Fruit fly (Drosophila melanogaster) whole organism, embryonic: ENCODE results near the gene Rpp14a.
A peak's percentile ranks its signal among the peaks of the same experiment; 100 is the strongest.

Experiments used
- Bgb ChIP-seq: fragments of 200-800 bp; sonication (Bioruptor generic); IDR thresholded peaks from 2 replicates; pipeline ENCODE4 v1.3.6; 2022; ENCODE audit warnings: missing biosample characterization, missing genetic modification characterization; ENCODE audit not compliant: partially characterized antibody
- BtbVII ChIP-seq: fragments of 200-800 bp; sonication (Bioruptor generic); optimal IDR thresholded peaks from 3 replicates; lab custom pipeline; 2017; ENCODE audit warnings: missing biosample characterization, mild to moderate bottlenecking, missing genetic modification characterization
- CG10147 ChIP-seq: fragments of 200-800 bp; sonication (Bioruptor generic); optimal IDR thresholded peaks from 2 replicates; lab custom pipeline; 2019; ENCODE audit warnings: missing biosample characterization, mild to moderate bottlenecking, missing genetic modification characterization, moderate library complexity
- CG10979 ChIP-seq: fragments of 200-800 bp; sonication (Bioruptor generic); optimal IDR thresholded peaks from 2 replicates; lab custom pipeline; 2018; ENCODE audit warnings: missing biosample characterization, mild to moderate bottlenecking, missing genetic modification characterization, moderate library complexity
- CG11504 ChIP-seq: fragments of 200-800 bp; sonication (Bioruptor generic); optimal IDR thresholded peaks from 3 replicates; lab custom pipeline; 2019; ENCODE audit warnings: missing biosample characterization, mild to moderate bottlenecking, missing genetic modification characterization, moderate library complexity
- CG1529 ChIP-seq: fragments of 200-800 bp; sonication (Bioruptor generic); optimal IDR thresholded peaks from 3 replicates; lab custom pipeline; 2018; ENCODE audit warnings: missing biosample characterization, missing genetic modification characterization
- CG1603 ChIP-seq: fragments of 200-800 bp; sonication (Bioruptor generic); optimal IDR thresholded peaks from 2 replicates; lab custom pipeline; 2019; ENCODE audit warnings: missing biosample characterization, mild to moderate bottlenecking, missing genetic modification characterization, moderate library complexity
- CG16863 ChIP-seq: fragments of 200-800 bp; sonication (Bioruptor generic); optimal IDR thresholded peaks from 3 replicates; lab custom pipeline; 2016; ENCODE audit warnings: missing biosample characterization, missing genetic modification characterization
- CG17359 ChIP-seq: fragments of 200-800 bp; sonication (Bioruptor generic); optimal IDR thresholded peaks from 3 replicates; lab custom pipeline; 2018; ENCODE audit warnings: missing biosample characterization, mild to moderate bottlenecking, missing genetic modification characterization, moderate library complexity
- CG18262 ChIP-seq: fragments of 200-800 bp; optimal IDR thresholded peaks from 3 replicates; lab custom pipeline; 2019; ENCODE audit warnings: missing biosample characterization, mild to moderate bottlenecking, missing genetic modification characterization, moderate library complexity
- CG42726 ChIP-seq: fragments of 200-800 bp; sonication (Bioruptor generic); IDR thresholded peaks from 2 replicates; pipeline ENCODE4 v1.3.6; 2022; ENCODE audit warnings: missing biosample characterization, missing genetic modification characterization; ENCODE audit not compliant: partially characterized antibody
- CG5245 ChIP-seq: fragments of 200-800 bp; sonication (Bioruptor generic); optimal IDR thresholded peaks from 3 replicates; lab custom pipeline; 2016; ENCODE audit warnings: missing biosample characterization, missing genetic modification characterization
- CG6791 ChIP-seq: fragments of 200-800 bp; sonication (Bioruptor generic); IDR thresholded peaks from 3 replicates; pipeline ENCODE4 v1.3.6; 2022; ENCODE audit warnings: missing biosample characterization, missing genetic modification characterization; ENCODE audit not compliant: partially characterized antibody
- CG7556 ChIP-seq: fragments of 200-800 bp; sonication (Bioruptor generic); optimal IDR thresholded peaks from 2 replicates; lab custom pipeline; 2017; ENCODE audit warnings: missing biosample characterization, mild to moderate bottlenecking, missing genetic modification characterization
- CG7786 ChIP-seq: fragments of 200-800 bp; sonication (Bioruptor generic); optimal IDR thresholded peaks from 2 replicates; lab custom pipeline; 2016; ENCODE audit warnings: missing biosample characterization, missing genetic modification characterization
- CG8089 ChIP-seq: fragments of 200-800 bp; sonication (Bioruptor generic); optimal IDR thresholded peaks from 3 replicates; lab custom pipeline; 2016; ENCODE audit warnings: missing biosample characterization, missing genetic modification characterization
- CrebB ChIP-seq: fragments of 200-800 bp; sonication (Bioruptor generic); optimal IDR thresholded peaks from 3 replicates; lab custom pipeline; 2018; ENCODE audit warnings: missing biosample characterization, mild to moderate bottlenecking, missing genetic modification characterization
- D ChIP-seq, 2 experiments: fragments of 200-800 bp in 1 of 2; fragments of >200 bp in 1 of 2; sonication (Bioruptor generic) in 1 of 2; optimal IDR thresholded peaks; 2 replicates in 1 of 2; 3 replicates in 1 of 2; lab custom pipeline; 2017; ENCODE audit warnings: mild to moderate bottlenecking in 1 of 2, missing biosample characterization in 1 of 2, missing genetic modification characterization in 1 of 2, missing genetic modification reagents in 1 of 2
- D19A ChIP-seq: fragments of 200-800 bp; optimal IDR thresholded peaks from 3 replicates; lab custom pipeline; 2019; ENCODE audit warnings: missing biosample characterization, mild to moderate bottlenecking, missing genetic modification characterization, moderate library complexity
- Dad ChIP-seq: fragments of 200-800 bp; sonication (Bioruptor generic); optimal IDR thresholded peaks from 3 replicates; lab custom pipeline; 2016; ENCODE audit warnings: missing biosample characterization, missing genetic modification characterization
- Dip2 ChIP-seq: fragments of 200-800 bp; sonication (Bioruptor generic); IDR thresholded peaks from 2 replicates; pipeline ENCODE4 v1.3.6; 2022; ENCODE audit warnings: missing biosample characterization, missing genetic modification characterization
- Gug ChIP-seq: fragments of 200-800 bp; sonication (Bioruptor generic); IDR thresholded peaks from 4 replicates; pipeline ENCODE4 v1.3.6; 2022; ENCODE audit warnings: missing biosample characterization, missing genetic modification characterization
- HmgD ChIP-seq: fragments of 200-800 bp; sonication (Bioruptor generic); optimal IDR thresholded peaks from 3 replicates; lab custom pipeline; 2016; ENCODE audit warnings: missing biosample characterization, missing genetic modification characterization
- Nf-YC ChIP-seq: fragments of 200-800 bp; optimal IDR thresholded peaks from 3 replicates; lab custom pipeline; 2019; ENCODE audit warnings: missing biosample characterization, mild to moderate bottlenecking, missing genetic modification characterization, moderate library complexity
- Sry-δ ChIP-seq: fragments of 200-800 bp; sonication (Bioruptor generic); optimal IDR thresholded peaks from 2 replicates; lab custom pipeline; 2016; ENCODE audit warnings: missing biosample characterization, missing genetic modification characterization
- Vsx1 ChIP-seq: fragments of 200-800 bp; sonication (Bioruptor generic); optimal IDR thresholded peaks from 2 replicates; lab custom pipeline; 2017; ENCODE audit warnings: missing biosample characterization, mild to moderate bottlenecking, missing genetic modification characterization, missing genetic modification reagents
- Xrp1 ChIP-seq: fragments of 200-800 bp; sonication (Bioruptor generic); IDR thresholded peaks from 2 replicates; pipeline ENCODE4 v1.3.6; 2022; ENCODE audit warnings: missing biosample characterization, missing genetic modification characterization
- ac ChIP-seq: fragments of 200-800 bp; sonication (Bioruptor generic); optimal IDR thresholded peaks from 3 replicates; lab custom pipeline; 2017; ENCODE audit warnings: missing biosample characterization, mild to moderate bottlenecking, missing genetic modification characterization
- btn ChIP-seq: fragments of 200-800 bp; sonication (Bioruptor generic); optimal IDR thresholded peaks from 2 replicates; lab custom pipeline; 2016; ENCODE audit warnings: missing biosample characterization, missing genetic modification characterization
- chn ChIP-seq: fragments of 200-800 bp; sonication (Bioruptor generic); optimal IDR thresholded peaks from 2 replicates; lab custom pipeline; 2016; ENCODE audit warnings: missing biosample characterization, missing genetic modification characterization
- dimm ChIP-seq: fragments of 200-800 bp; sonication (Bioruptor generic); IDR thresholded peaks from 2 replicates; pipeline ENCODE4 v1.3.6; 2022; ENCODE audit warnings: missing biosample characterization, missing genetic modification characterization
- disco-r ChIP-seq: fragments of 200-800 bp; sonication (Bioruptor generic); optimal IDR thresholded peaks from 2 replicates; lab custom pipeline; 2016; ENCODE audit warnings: missing biosample characterization, missing genetic modification characterization
- dm ChIP-seq: fragments of 200-800 bp; sonication (Bioruptor generic); optimal IDR thresholded peaks from 3 replicates; lab custom pipeline; 2016; ENCODE audit warnings: missing biosample characterization, missing genetic modification characterization
- dysf ChIP-seq: fragments of 200-800 bp; sonication (Bioruptor generic); IDR thresholded peaks from 3 replicates; pipeline ENCODE4 v1.3.6; 2022; ENCODE audit warnings: missing biosample characterization, missing genetic modification characterization
- exex ChIP-seq: fragments of 200-800 bp; sonication (Bioruptor generic); optimal IDR thresholded peaks from 4 replicates; lab custom pipeline; 2018; ENCODE audit warnings: missing biosample characterization, mild to moderate bottlenecking, missing genetic modification characterization, moderate library complexity
- fu2 ChIP-seq: fragments of 200-800 bp; sonication (Bioruptor generic); optimal IDR thresholded peaks from 2 replicates; lab custom pipeline; 2016; ENCODE audit warnings: missing biosample characterization, missing genetic modification characterization
- gcm2 ChIP-seq: fragments of 200-800 bp; sonication (Bioruptor generic); optimal IDR thresholded peaks from 2 replicates; lab custom pipeline; 2016; ENCODE audit warnings: missing biosample characterization, missing genetic modification characterization
- gt ChIP-seq: fragments of 200-800 bp; sonication (Bioruptor generic); IDR thresholded peaks from 2 replicates; pipeline ENCODE4 v1.3.6; 2022; ENCODE audit warnings: missing biosample characterization, missing genetic modification characterization
- h ChIP-seq: fragments of >200 bp; optimal IDR thresholded peaks from 2 replicates; lab custom pipeline; 2017
- hb ChIP-seq: fragments of 200-800 bp; sonication (Bioruptor generic); IDR thresholded peaks from 3 replicates; pipeline ENCODE4 v1.3.6; 2022; ENCODE audit warnings: missing biosample characterization, missing genetic modification characterization; ENCODE audit not compliant: partially characterized antibody
- kah ChIP-seq: fragments of 200-800 bp; sonication (Bioruptor generic); optimal IDR thresholded peaks from 2 replicates; lab custom pipeline; 2018; ENCODE audit warnings: missing biosample characterization, mild to moderate bottlenecking, missing genetic modification characterization
- lov ChIP-seq, 2 experiments: fragments of 200-800 bp in 1 of 2; fragments of >200 bp in 1 of 2; sonication (Bioruptor generic) in 1 of 2; IDR thresholded peaks in 1 of 2; optimal IDR thresholded peaks in 1 of 2; 2 replicates in 1 of 2; 3 replicates in 1 of 2; pipeline versions ENCODE4 v1.3.6 to Lab custom; 2017 to 2022; ENCODE audit warnings: missing biosample characterization in 1 of 2, missing genetic modification characterization in 1 of 2
- phol ChIP-seq: fragments of 200-800 bp; sonication (Bioruptor generic); optimal IDR thresholded peaks from 3 replicates; lab custom pipeline; 2018; ENCODE audit warnings: missing biosample characterization, mild to moderate bottlenecking, missing genetic modification characterization, moderate library complexity
- row ChIP-seq: fragments of 200-800 bp; sonication (Bioruptor generic); IDR thresholded peaks from 3 replicates; pipeline ENCODE4 v1.3.6; 2022; ENCODE audit warnings: missing biosample characterization, missing genetic modification characterization
- sr ChIP-seq: fragments of 200-800 bp; sonication (Bioruptor generic); IDR thresholded peaks from 3 replicates; pipeline ENCODE4 v1.3.6; 2022; ENCODE audit warnings: missing biosample characterization, missing genetic modification characterization
- tna ChIP-seq: fragments of 200-800 bp; sonication (Bioruptor generic); IDR thresholded peaks from 2 replicates; pipeline ENCODE4 v1.3.6; 2022; ENCODE audit warnings: missing biosample characterization, missing genetic modification characterization; ENCODE audit not compliant: partially characterized antibody
- twi ChIP-seq: fragments of 200-800 bp; optimal IDR thresholded peaks from 2 replicates; lab custom pipeline; 2019; ENCODE audit warnings: missing biosample characterization, mild to moderate bottlenecking, missing genetic modification characterization, moderate library complexity
- vfl ChIP-seq: fragments of 200-800 bp; sonication (Bioruptor generic); optimal IDR thresholded peaks from 2 replicates; lab custom pipeline; 2016; ENCODE audit warnings: missing biosample characterization, missing genetic modification characterization

Gene Rpp14a

dm6 chr3R:30043139-30043744 is 13.4 kb upstream of the Rpp14a start, which contains the start of gene Sry-delta (continued):
- TF ChIP-seq disco-r (GFP tag; lab: Kevin White, UChicago) (peak; percentile 57), CG1603 (peak; percentile 99), Gug (GFP tag; lab: Robert Waterston, UW) (peak; percentile 87; the same call in 3 of the 4 replicates), row (GFP tag; lab: Robert Waterston, UW) (peak; percentile 96), CG42726 (peak; percentile 46; the same call in 1 of the 2 replicates), kah (GFP tag; lab: Kevin White, UChicago) (peak; percentile 21), Nf-YC (tag; lab: Kevin White, UChicago) (peak; percentile 63), dimm (0 out of 2 replicates have a peak, but pooled peaks have one; percentile 3), CG7786 (GFP tag; lab: Kevin White, UChicago) (peak; percentile 85), CG16863 (GFP tag; lab: Kevin White, UChicago) (peak; percentile 53), vfl (GFP tag; lab: Kevin White, UChicago) (peak; percentile 92), CG6791 (GFP tag; lab: Robert Waterston, UW) (peak; percentile 76), tna (GFP tag; lab: Robert Waterston, UW) (no peak; the same call in 1 of the 2 replicates), CG8089 (GFP tag; lab: Kevin White, UChicago) (peak; percentile 70), Sry-δ (peak; percentile 99), BtbVII (GFP tag; lab: Kevin White, UChicago) (peak; percentile 19), dm (peak; percentile 82), CrebB (peak; percentile 71), phol (tag; lab: Kevin White, UChicago) (peak; percentile 85), CG10147 (GFP tag; lab: Kevin White, UChicago) (peak; percentile 67), ac (GFP tag; lab: Kevin White, UChicago) (peak; percentile 11), dysf (GFP tag; lab: Robert Waterston, UW) (peak; percentile 59; the same call in 2 of the 3 replicates), Vsx1 (GFP tag; lab: Kevin White, UChicago) (no peak), lov (optimal IDR thresholded peaks at IDR 0.05; lab: Kevin White, UChicago) (no peak), lov (GFP tag; IDR thresholded peaks at IDR 0.05; lab: Robert Waterston, UW) (peak; percentile 64; the same call in 2 of the 3 replicates), sr (GFP tag; lab: Robert Waterston, UW) (peak; percentile 59; the same call in 2 of the 3 replicates), CG17359 (peak; percentile 73), Dip2 (GFP tag; lab: Robert Waterston, UW) (no peak), CG1529 (GFP tag; lab: Kevin White, UChicago) (no peak), exex (tag; lab: Kevin White, UChicago) (no peak), D19A (tag; lab: Kevin White, UChicago) (no peak), CG10979 (tag; lab: Kevin White, UChicago) (peak; percentile 59), btn (peak; percentile 38), chn (GFP tag; lab: Kevin White, UChicago) (peak; percentile 85), gt (GFP tag; lab: Robert Waterston, UW) (no peak), CG11504 (no peak), D (optimal IDR thresholded peaks at IDR 0.05; lab: Kevin White, UChicago) (no peak), D (GFP tag; optimal IDR thresholded peaks at IDR 0.05; lab: Kevin White, UChicago) (peak; percentile 37), Dad (GFP tag; lab: Kevin White, UChicago) (peak; percentile 91), hb (GFP tag; lab: Robert Waterston, UW) (peak; percentile 60; the same call in 2 of the 3 replicates), gcm2 (GFP tag; lab: Kevin White, UChicago) (peak; percentile 13), CG18262 (peak; percentile 63), Xrp1 (GFP tag; lab: Robert Waterston, UW) (peak; percentile 68; the same call in 1 of the 2 replicates), fu2 (GFP tag; lab: Kevin White, UChicago) (peak; percentile 81), h (lab: Kevin White, UChicago) (no peak), twi (tag; lab: Kevin White, UChicago) (peak; percentile 5), CG7556 (peak; percentile 53), Bgb (GFP tag; lab: Robert Waterston, UW) (peak; percentile 80), HmgD (GFP tag; lab: Kevin White, UChicago) (peak; percentile 96), CG5245 (GFP tag; lab: Kevin White, UChicago) (peak; percentile 75)
